Fruit fly (Drosophila melanogaster) whole organism, wandering third instar larva: Measurements from ENCODE around the gene CG3679.

ENCODE experiments used
- CG32264 ChIP-seq: fragments of 200-800 bp; sonication (Bioruptor generic); optimal IDR thresholded peaks from 2 replicates; lab custom pipeline; 2016; ENCODE audit warnings: missing biosample characterization, missing genetic modification characterization
- HLH106 ChIP-seq: fragments of 200-800 bp; optimal IDR thresholded peaks from 3 replicates; lab custom pipeline; 2019; ENCODE audit warnings: missing biosample characterization, mild to moderate bottlenecking, missing genetic modification characterization, moderate library complexity
- Hr78 ChIP-seq: fragments of >200 bp; optimal IDR thresholded peaks from 2 replicates; lab custom pipeline; 2017; ENCODE audit warnings: missing biosample characterization, missing genetic modification characterization
- Mio ChIP-seq: sonication (Bioruptor generic); optimal IDR thresholded peaks from 2 replicates; lab custom pipeline; 2016; ENCODE audit warnings: missing biosample characterization, missing genetic modification characterization
- Myc ChIP-seq: fragments of >200 bp; optimal IDR thresholded peaks from 2 replicates; lab custom pipeline; 2017
- brk ChIP-seq: fragments of 200-800 bp; sonication (Bioruptor generic); optimal IDR thresholded peaks from 2 replicates; lab custom pipeline; 2016; ENCODE audit warnings: missing biosample characterization, mild to moderate bottlenecking, missing genetic modification characterization
- dl ChIP-seq, 2 experiments: fragments of 175-275, 200-275 bp in 1 of 2; fragments of 200-275 bp in 1 of 2; sonication (Bioruptor generic); optimal IDR thresholded peaks; lab custom pipeline; 2018; ENCODE audit warnings: mild to moderate bottlenecking in 2 of 2, missing biosample characterization in 2 of 2, missing genetic modification characterization in 2 of 2, moderate library complexity in 2 of 2; ENCODE audit not compliant: partially characterized antibody in 2 of 2, insufficient read depth in 1 of 2
- h ChIP-seq: fragments of 200-800 bp; sonication (Bioruptor generic); optimal IDR thresholded peaks from 3 replicates; lab custom pipeline; 2016; ENCODE audit warnings: missing biosample characterization, mild to moderate bottlenecking, missing genetic modification characterization
- lola ChIP-seq: fragments of >200 bp; optimal IDR thresholded peaks from 2 replicates; lab custom pipeline; 2017; ENCODE audit warnings: missing biosample characterization, missing genetic modification characterization
- pan ChIP-seq: fragments of >200 bp; optimal IDR thresholded peaks from 2 replicates; lab custom pipeline; 2017
- tai ChIP-seq: sonication (Bioruptor generic); optimal IDR thresholded peaks from 2 replicates; lab custom pipeline; 2016; ENCODE audit warnings: missing biosample characterization, missing genetic modification characterization
- usp ChIP-seq: fragments of >200 bp; optimal IDR thresholded peaks from 2 replicates; lab custom pipeline; 2017; ENCODE audit warnings: missing biosample characterization, missing genetic modification characterization

dm6 chrX:16335107-16335642, 31.5 kb downstream of the CG3679 start:
- TF ChIP-seq Mio (GFP tag; lab: Kevin White, UChicago): no peak
- peak; percentile 62 for TF ChIP-seq HLH106 (tag; lab: Kevin White, UChicago)
- no peak for TF ChIP-seq Myc
- no peak for TF ChIP-seq lola (GFP tag; lab: Kevin White, UChicago)
- TF ChIP-seq brk (GFP tag; lab: Kevin White, UChicago): no peak
- no peak for TF ChIP-seq Hr78
- TF ChIP-seq h (GFP tag; lab: Kevin White, UChicago): peak; percentile 78
- TF ChIP-seq CG32264 (GFP tag; lab: Kevin White, UChicago): no peak
- TF ChIP-seq tai (GFP tag; lab: Kevin White, UChicago): peak; percentile 2
- TF ChIP-seq dl (GFP tag; optimal IDR thresholded peaks at IDR 0.05; lab: Kevin White, UChicago; ENCODE audit: insufficient read depth in 1 of 2, partially characterized antibody in 2 of 2): no peak
- TF ChIP-seq pan: no peak
- TF ChIP-seq usp: no peak
